Fruit fly (Drosophila melanogaster): ENCODE data around the gene CG15343.

DNA sequence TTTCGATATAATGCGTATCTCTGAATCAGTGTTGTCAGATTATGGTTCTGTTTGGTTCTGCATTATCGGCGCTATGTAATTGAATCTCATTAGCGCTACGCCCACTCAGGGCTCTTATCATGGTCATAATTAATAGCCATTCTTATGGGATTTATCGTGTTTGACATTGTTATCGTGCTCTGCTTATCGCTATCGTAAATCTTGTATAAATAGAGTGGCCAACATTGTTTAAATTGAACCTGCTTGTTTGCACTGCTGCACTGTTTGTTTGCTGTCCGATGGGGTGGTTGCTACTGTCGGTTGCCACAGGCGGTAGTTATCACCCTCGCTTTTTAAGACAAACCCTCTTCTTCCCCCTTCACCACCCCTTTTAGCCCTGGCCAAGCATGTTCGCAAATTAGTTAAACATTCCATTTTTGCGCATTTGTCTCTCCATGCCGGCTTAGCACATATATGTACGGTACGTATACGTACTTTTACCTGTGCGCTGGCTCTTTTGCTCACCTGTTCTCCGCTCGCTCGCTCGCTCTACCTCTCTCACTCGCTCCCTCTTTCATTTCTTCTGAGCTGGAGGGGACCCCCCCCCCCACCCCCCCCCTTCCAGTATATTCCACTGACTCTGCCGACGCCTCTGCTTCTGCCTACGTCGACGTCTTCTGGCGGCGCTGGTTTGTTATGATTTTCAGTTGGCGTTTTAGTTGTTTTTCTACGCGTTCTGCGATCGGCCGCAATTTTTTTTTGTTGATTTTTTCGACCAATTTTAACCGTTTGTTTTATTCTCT is 43.5 kb downstream of the CG15343 start:
- TF ChIP-seq CG8478 (optimal IDR thresholded peaks at IDR 0.05) (no peak), CTCF (optimal IDR thresholded peaks at IDR 0.05) (no peak)

All from S2 (cell line).